Worm (Caenorhabditis elegans) whole organism, young adult: ENCODE results near the gene idpp-13.

Source experiments
- B0261.1 ChIP-seq: sonication (generic microtip); optimal IDR thresholded peaks from 2 replicates; lab custom pipeline; 2016; ENCODE audit warnings: mild to moderate bottlenecking, missing genetic modification characterization, moderate library complexity, missing compliant biosample characterization
- B0336.3 ChIP-seq: fragments of 200-800 bp; sonication (Bioruptor generic); IDR thresholded peaks from 2 replicates; pipeline ENCODE4 v1.3.6; 2022; ENCODE audit warnings: missing genetic modification characterization, missing compliant biosample characterization
- C17E4.6 ChIP-seq: fragments of 200-800 bp; sonication (Bioruptor generic); IDR thresholded peaks from 2 replicates; pipeline ENCODE4 v1.3.6; 2022; ENCODE audit warnings: missing genetic modification reagents, missing genetic modification characterization, missing compliant biosample characterization
- D2030.7 ChIP-seq: fragments of 200-800 bp; sonication (Bioruptor generic); IDR thresholded peaks from 2 replicates; pipeline ENCODE4 v1.3.6; 2022; ENCODE audit warnings: missing genetic modification reagents, missing genetic modification characterization, missing compliant biosample characterization
- F22D6.2 ChIP-seq: sonication (generic microtip); optimal IDR thresholded peaks from 2 replicates; lab custom pipeline; 2016; ENCODE audit warnings: mild to moderate bottlenecking, missing genetic modification characterization, missing compliant biosample characterization
- F23B12.7 ChIP-seq: sonication (generic microtip); optimal IDR thresholded peaks from 2 replicates; lab custom pipeline; 2017; ENCODE audit warnings: missing genetic modification characterization, mild to moderate bottlenecking, missing compliant biosample characterization, antibody characterized with exemption, moderate library complexity; ENCODE audit not compliant: insufficient read depth
- F52B5.7 ChIP-seq: sonication (generic microtip); optimal IDR thresholded peaks from 2 replicates; lab custom pipeline; 2016; ENCODE audit warnings: mild to moderate bottlenecking, missing genetic modification characterization, missing compliant biosample characterization
- F55B11.4 ChIP-seq: sonication (generic microtip); optimal IDR thresholded peaks from 2 replicates; lab custom pipeline; 2016; ENCODE audit warnings: missing compliant biosample characterization, missing genetic modification characterization, borderline replicate concordance; ENCODE audit not compliant: insufficient read depth
- Y53F4B.3 ChIP-seq: fragments of 200-800 bp; sonication (Bioruptor generic); IDR thresholded peaks from 2 replicates; pipeline ENCODE4 v1.3.6; 2022; ENCODE audit warnings: missing genetic modification reagents, missing genetic modification characterization, missing compliant biosample characterization
- Y56A3A.18 ChIP-seq: fragments of 200-800 bp; sonication (Bioruptor generic); IDR thresholded peaks from 2 replicates; pipeline ENCODE4 v1.3.6; 2022; ENCODE audit warnings: missing genetic modification reagents, missing genetic modification characterization, missing compliant biosample characterization
- ZK185.1 ChIP-seq: sonication (generic microtip); optimal IDR thresholded peaks from 2 replicates; lab custom pipeline; 2016; ENCODE audit warnings: mild to moderate bottlenecking, missing genetic modification characterization, missing compliant biosample characterization; ENCODE audit not compliant: poor library complexity, severe bottlenecking
- ama-1 ChIP-seq, 3 experiments: fragments of 150-350 bp in 1 of 3; sonication (generic microtip) in 2 of 3; optimal IDR thresholded peaks; 2 replicates each; lab custom pipeline; 2014 to 2018; ENCODE audit warnings: missing biosample characterization in 2 of 3, missing genetic modification characterization in 2 of 3, missing genetic modification reagents in 2 of 3
- attf-5 ChIP-seq: fragments of 200-800 bp; sonication (Bioruptor generic); optimal IDR thresholded peaks from 2 replicates; lab custom pipeline; 2018; ENCODE audit warnings: mild to moderate bottlenecking, missing genetic modification characterization, missing compliant biosample characterization
- attf-6 ChIP-seq: fragments of 200-800 bp; sonication (Bioruptor generic); IDR thresholded peaks from 2 replicates; pipeline ENCODE4 v1.3.6; 2022; ENCODE audit warnings: missing genetic modification reagents, missing genetic modification characterization, missing compliant biosample characterization
- bed-1 ChIP-seq: fragments of 200-800 bp; sonication (Bioruptor generic); IDR thresholded peaks from 2 replicates; pipeline ENCODE4 v1.3.6; 2022; ENCODE audit warnings: missing genetic modification reagents, missing genetic modification characterization, missing compliant biosample characterization
- bed-2 ChIP-seq: fragments of 200-800 bp; sonication (Bioruptor generic); IDR thresholded peaks from 2 replicates; pipeline ENCODE4 v1.3.6; 2022; ENCODE audit warnings: missing genetic modification reagents, missing genetic modification characterization, missing compliant biosample characterization
- ccch-3 ChIP-seq: fragments of 200-800 bp; sonication (Bioruptor generic); optimal IDR thresholded peaks from 2 replicates; lab custom pipeline; 2018; ENCODE audit warnings: mild to moderate bottlenecking, missing genetic modification characterization, missing compliant biosample characterization
- cebp-2 ChIP-seq: fragments of 200-800 bp; sonication (Bioruptor generic); IDR thresholded peaks from 2 replicates; pipeline ENCODE4 v1.3.6; 2022; ENCODE audit warnings: missing genetic modification characterization, missing compliant biosample characterization
- ceh-40 ChIP-seq: fragments of 200-800 bp; sonication (Bioruptor generic); IDR thresholded peaks from 2 replicates; pipeline ENCODE4 v1.3.6; 2022; ENCODE audit warnings: missing genetic modification characterization, missing compliant biosample characterization
- egrh-3 ChIP-seq: fragments of 200-800 bp; sonication (Bioruptor generic); IDR thresholded peaks from 2 replicates; pipeline ENCODE4 v1.3.6; 2022; ENCODE audit warnings: missing genetic modification reagents, missing genetic modification characterization, missing compliant biosample characterization
- ets-4 ChIP-seq: fragments of 200-800 bp; sonication (Bioruptor generic); optimal IDR thresholded peaks from 2 replicates; lab custom pipeline; 2018; ENCODE audit warnings: mild to moderate bottlenecking, missing genetic modification characterization, missing compliant biosample characterization
- hsf-1 ChIP-seq: fragments of 200-800 bp; sonication (Bioruptor generic); IDR thresholded peaks from 2 replicates; pipeline ENCODE4 v1.3.6; 2022; ENCODE audit warnings: missing genetic modification reagents, missing genetic modification characterization, missing compliant biosample characterization
- lin-26 ChIP-seq: fragments of 200-800 bp; sonication (Bioruptor generic); IDR thresholded peaks from 2 replicates; pipeline ENCODE4 v1.3.6; 2022; ENCODE audit warnings: missing genetic modification reagents, missing genetic modification characterization, missing compliant biosample characterization
- lir-1 ChIP-seq: fragments of 200-800 bp; sonication (Bioruptor generic); conservative IDR thresholded peaks from 2 replicates; pipeline ENCODE4 v1.3.6; 2022; ENCODE audit warnings: missing genetic modification reagents, missing genetic modification characterization, missing compliant biosample characterization
- lsy-27 ChIP-seq: sonication (generic microtip); optimal IDR thresholded peaks from 2 replicates; lab custom pipeline; 2017; ENCODE audit warnings: missing genetic modification characterization, mild to moderate bottlenecking, missing compliant biosample characterization, antibody characterized with exemption, missing genotype, borderline replicate concordance; ENCODE audit not compliant: insufficient read depth
- madf-10 ChIP-seq: sonication (generic microtip); optimal IDR thresholded peaks from 2 replicates; lab custom pipeline; 2016; ENCODE audit warnings: mild to moderate bottlenecking, missing genetic modification characterization, missing compliant biosample characterization
- madf-8 ChIP-seq: fragments of 200-800 bp; sonication (Bioruptor generic); conservative IDR thresholded peaks from 2 replicates; pipeline ENCODE4 v1.3.6; 2022; ENCODE audit warnings: missing genetic modification reagents, missing genetic modification characterization, missing compliant biosample characterization
- mcd-1 ChIP-seq: fragments of 200-800 bp; sonication (Bioruptor generic); IDR thresholded peaks from 2 replicates; pipeline ENCODE4 v1.3.6; 2022; ENCODE audit warnings: missing genetic modification reagents, missing genetic modification characterization, missing compliant biosample characterization
- nfyb-1 ChIP-seq: fragments of 200-800 bp; sonication (Bioruptor generic); IDR thresholded peaks from 2 replicates; pipeline ENCODE4 v1.3.6; 2022; ENCODE audit warnings: missing genetic modification reagents, missing genetic modification characterization, missing compliant biosample characterization
- nhr-120 ChIP-seq: fragments of 200-800 bp; sonication (Bioruptor generic); IDR thresholded peaks from 2 replicates; pipeline ENCODE4 v1.3.6; 2022; ENCODE audit warnings: missing genetic modification characterization, missing compliant biosample characterization
- nhr-179 ChIP-seq: sonication (generic microtip); optimal IDR thresholded peaks from 2 replicates; lab custom pipeline; 2016; ENCODE audit warnings: mild to moderate bottlenecking, missing genetic modification characterization, missing compliant biosample characterization
- nhr-27 ChIP-seq: fragments of 200-800 bp; sonication (Bioruptor generic); optimal IDR thresholded peaks from 2 replicates; lab custom pipeline; 2018; ENCODE audit warnings: mild to moderate bottlenecking, missing genetic modification characterization, moderate library complexity, missing compliant biosample characterization
- nhr-80 ChIP-seq: sonication (generic microtip); optimal IDR thresholded peaks from 2 replicates; lab custom pipeline; 2016; ENCODE audit warnings: missing genetic modification characterization, missing compliant biosample characterization
- nhr-90 ChIP-seq: sonication (generic microtip); optimal IDR thresholded peaks from 2 replicates; lab custom pipeline; 2016; ENCODE audit warnings: missing genotype, mild to moderate bottlenecking, missing genetic modification characterization, missing compliant biosample characterization
- repo-1 ChIP-seq: sonication (generic microtip); optimal IDR thresholded peaks from 2 replicates; lab custom pipeline; 2017; ENCODE audit warnings: mild to moderate bottlenecking, missing genetic modification characterization, missing compliant biosample characterization
- rpc-1 ChIP-seq, 2 experiments: fragments of 150-350 bp in 1 of 2; sonication (generic microtip) in 1 of 2; optimal IDR thresholded peaks; 2 replicates each; lab custom pipeline; 2014 to 2018; ENCODE audit warnings: missing biosample characterization in 1 of 2, missing genetic modification characterization in 1 of 2, missing genetic modification reagents in 1 of 2, missing genotype in 1 of 2
- snpc-1.1 ChIP-seq: sonication (generic microtip); optimal IDR thresholded peaks from 2 replicates; lab custom pipeline; 2017; ENCODE audit warnings: missing genetic modification characterization, mild to moderate bottlenecking, missing compliant biosample characterization, antibody characterized with exemption, moderate library complexity, missing genotype, missing genetic modification reagents; ENCODE audit not compliant: insufficient read depth
- snpc-1.3 ChIP-seq: sonication (generic microtip); optimal IDR thresholded peaks from 2 replicates; lab custom pipeline; 2017; ENCODE audit warnings: missing genetic modification characterization, mild to moderate bottlenecking, missing compliant biosample characterization, antibody characterized with exemption, moderate library complexity, missing genotype, missing genetic modification reagents; ENCODE audit not compliant: insufficient read depth
- unc-62 ChIP-seq: fragments of 150-350 bp; optimal IDR thresholded peaks from 2 replicates; lab custom pipeline; 2014; ENCODE audit warnings: missing biosample characterization, missing genetic modification reagents, missing genetic modification characterization

The idpp-13 gene

DNA sequence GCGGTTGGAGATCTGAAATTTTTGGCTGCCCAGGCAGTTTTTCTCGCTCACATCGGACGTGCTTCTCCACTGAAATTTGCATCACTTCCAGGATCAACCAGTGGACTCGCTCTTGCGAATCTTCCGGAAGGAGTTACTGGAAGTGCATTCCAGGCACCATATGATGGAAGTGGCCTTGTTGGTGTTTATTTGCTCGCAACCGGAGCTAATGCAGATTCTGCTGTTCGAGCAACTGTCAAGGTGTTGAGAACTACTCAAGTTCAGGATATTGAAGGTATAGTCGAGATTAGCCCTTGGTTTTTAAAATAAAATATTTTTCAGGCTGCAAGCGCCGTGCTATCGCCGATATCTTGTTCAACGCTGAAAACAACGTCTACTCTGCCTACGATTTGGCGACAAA is 36.0 kb downstream of the idpp-13 start (continued):
- TF ChIP-seq rpc-1 (optimal IDR thresholded peaks at IDR 0.05; lab: Kevin White, UChicago) (no peak), rpc-1 (tag; optimal IDR thresholded peaks at IDR 0.05; lab: Kevin White, UChicago) (no peak), lir-1 (GFP tag; lab: Robert Waterston, UW) (no peak), madf-8 (GFP tag; lab: Robert Waterston, UW) (no peak), attf-6 (GFP tag; lab: Robert Waterston, UW) (0 out of 2 replicates have a peak, but pooled peaks have one; percentile 49), madf-10 (tag; lab: Kevin White, UChicago) (no peak), F23B12.7 (tag; lab: Kevin White, UChicago) (no peak), hsf-1 (GFP tag; lab: Robert Waterston, UW) (0 out of 2 replicates have a peak, but pooled peaks have one; percentile 13), nhr-120 (GFP tag; lab: Robert Waterston, UW) (no peak), ama-1 (optimal IDR thresholded peaks at IDR 0.05; lab: Kevin White, UChicago) (no peak), ama-1 (GFP tag; optimal IDR thresholded peaks at IDR 0.05; lab: Kevin White, UChicago) (no peak), nfyb-1 (peak; percentile 54; the same call in 1 of the 2 replicates), ets-4 (no peak), C17E4.6 (GFP tag; lab: Robert Waterston, UW) (no peak), ceh-40 (no peak)
- TF ChIP-seq, all 124 proteins: peak for 4

DNA sequence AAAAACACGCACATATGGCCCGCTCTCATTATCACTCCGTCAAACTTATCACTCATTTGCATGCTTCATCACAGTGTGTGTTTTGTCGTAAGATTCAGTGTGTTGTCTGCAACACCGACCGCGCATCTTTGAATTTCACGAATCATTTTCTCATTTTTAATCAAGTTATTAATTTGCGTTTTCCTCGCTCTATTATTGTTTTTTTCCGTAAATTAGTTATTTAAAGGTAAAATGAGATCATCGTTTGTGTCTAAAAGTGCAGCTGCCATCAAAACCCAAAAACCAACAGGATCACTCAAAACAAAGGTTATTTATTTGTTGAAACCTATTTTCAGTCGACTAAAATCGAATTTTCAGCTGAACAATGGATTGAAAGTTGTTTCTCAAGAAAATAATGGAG is 37.2 kb downstream of the idpp-13 start, which contains the start of the genes T24C4.5 and ucr-2.3:
Gene T24C4.5 (minus strand): TSS at position 101 of the 400 bp plus-strand sequence.
Gene ucr-2.3 (plus strand): TSS at position 227 of the 400 bp plus-strand sequence.
- no peak for TF ChIP-seq lin-26 (GFP tag; lab: Robert Waterston, UW)

- TF ChIP-seq unc-62 (GFP tag; lab: Kevin White, UChicago) (peak; percentile 26), nhr-80 (tag; lab: Kevin White, UChicago) (peak; percentile 33), cebp-2 (GFP tag; lab: Robert Waterston, UW) (no peak), mcd-1 (GFP tag; lab: Robert Waterston, UW) (no peak)
Measured at ce11 chrIII:873432-873831, 43.4 kb downstream of the idpp-13 start, which contains the start of gene clc-19. TSS of gene clc-19 (minus strand) at chrIII:873566.

- TF ChIP-seq attf-6 (GFP tag; lab: Robert Waterston, UW) = no peak
- TF ChIP-seq nhr-90 = no peak
- no peak for TF ChIP-seq attf-5
- no peak for TF ChIP-seq F22D6.2 (tag; lab: Kevin White, UChicago)
- TF ChIP-seq nhr-179 (tag; lab: Kevin White, UChicago) = no peak
- no peak for TF ChIP-seq D2030.7 (GFP tag; lab: Robert Waterston, UW)
- TF ChIP-seq Y53F4B.3 (GFP tag; lab: Robert Waterston, UW) = no peak
- TF ChIP-seq egrh-3 (GFP tag; lab: Robert Waterston, UW) = no peak
- TF ChIP-seq nhr-27 (tag; lab: Kevin White, UChicago) = no peak
- no peak for TF ChIP-seq bed-2 (GFP tag; lab: Robert Waterston, UW)
Measured at ce11 chrIII:872373-872772, 44.4 kb downstream of the idpp-13 start, which contains the start of the genes T24C4.3 and clc-20. TSS of gene T24C4.3 (minus strand) at chrIII:872473. TSS of gene clc-20 (plus strand) at chrIII:872583.

- TF ChIP-seq B0261.1 = no peak
- TF ChIP-seq bed-1 (GFP tag; lab: Robert Waterston, UW) = no peak
- no peak for TF ChIP-seq F52B5.7 (tag; lab: Kevin White, UChicago)
- no peak for TF ChIP-seq ccch-3
- TF ChIP-seq F55B11.4 (tag; lab: Kevin White, UChicago) = no peak
- no peak for TF ChIP-seq Y56A3A.18 (GFP tag; lab: Robert Waterston, UW)
- no peak for TF ChIP-seq lsy-27 (tag; lab: Kevin White, UChicago)
- no peak for TF ChIP-seq B0336.3 (GFP tag; lab: Robert Waterston, UW)
- TF ChIP-seq ZK185.1 (tag; lab: Kevin White, UChicago) = no peak
- TF ChIP-seq snpc-1.3 (tag; lab: Kevin White, UChicago) = no peak
- TF ChIP-seq snpc-1.1 = no peak
- no peak for TF ChIP-seq repo-1 (tag; lab: Kevin White, UChicago)
- no peak for TF ChIP-seq attf-6 (GFP tag; lab: Robert Waterston, UW)
- TF ChIP-seq mcd-1 (GFP tag; lab: Robert Waterston, UW) = no peak
- no peak for TF ChIP-seq nhr-179 (tag; lab: Kevin White, UChicago)
- TF ChIP-seq, all 124 proteins: peak for 0
Measured at ce11 chrIII:870555-870954, 46.2 kb downstream of the idpp-13 start.
